Fruit fly (Drosophila melanogaster): Measurements from ENCODE around the gene CG2061.

- TF ChIP-seq h (GFP tag; optimal IDR thresholded peaks at IDR 0.05), result no peak
- TF ChIP-seq Hr78 (GFP tag; optimal IDR thresholded peaks at IDR 0.05), result no peak
- no peak for TF ChIP-seq CG9705 (GFP tag; optimal IDR thresholded peaks at IDR 0.05)
- no peak for TF ChIP-seq pan (optimal IDR thresholded peaks at IDR 0.05)
- no peak for TF ChIP-seq Vsx2 (GFP tag; optimal IDR thresholded peaks at IDR 0.05; ENCODE audit: partially characterized antibody)
Observed at dm6 chrX:11059519-11059918, 32.8 kb upstream of the CG2061 start, which contains the start of gene CG1545.

Data from whole organism, wandering third instar larva.